Worm (Caenorhabditis elegans) whole organism, young adult: Measurements from ENCODE around the gene rbm-17.

ENCODE experiments used
- athp-1 ChIP-seq: sonication (generic microtip); optimal IDR thresholded peaks from 2 replicates; lab custom pipeline; 2017; ENCODE audit warnings: mild to moderate bottlenecking, missing genetic modification characterization, missing compliant biosample characterization
- chd-7 ChIP-seq: sonication (generic microtip); optimal IDR thresholded peaks from 2 replicates; lab custom pipeline; 2016; ENCODE audit warnings: mild to moderate bottlenecking, missing genetic modification characterization, moderate library complexity, missing compliant biosample characterization
- egl-18 ChIP-seq: fragments of 200-800 bp; sonication (Bioruptor generic); IDR thresholded peaks from 2 replicates; pipeline ENCODE4 v1.3.6; 2022; ENCODE audit warnings: missing genetic modification reagents, missing genetic modification characterization, missing compliant biosample characterization
- snpc-1.1 ChIP-seq: sonication (generic microtip); optimal IDR thresholded peaks from 2 replicates; lab custom pipeline; 2017; ENCODE audit warnings: missing genetic modification characterization, mild to moderate bottlenecking, missing compliant biosample characterization, antibody characterized with exemption, moderate library complexity, missing genotype, missing genetic modification reagents; ENCODE audit not compliant: insufficient read depth
- unc-62 ChIP-seq: fragments of 150-350 bp; optimal IDR thresholded peaks from 2 replicates; lab custom pipeline; 2014; ENCODE audit warnings: missing biosample characterization, missing genetic modification reagents, missing genetic modification characterization

- TF ChIP-seq snpc-1.1 (tag; lab: Kevin White, UChicago) (no peak), egl-18 (GFP tag; lab: Robert Waterston, UW) (no peak), athp-1 (tag; lab: Kevin White, UChicago) (no peak), chd-7 (tag; lab: Kevin White, UChicago) (no peak), unc-62 (GFP tag; lab: Kevin White, UChicago) (no peak)
Measured at ce11 chrIV:11631750-11632149, 6.4 kb upstream of the rbm-17 start, which contains the start of gene F58B3.4.
